Worm (Caenorhabditis elegans): Measurements from ENCODE around the gene M153.3.

M153.3 gene

ce11 chrX:12167632-12168377 is 25.1 kb downstream of the M153.3 start:
- peak; percentile 34 for TF ChIP-seq hlh-30 (tag; optimal IDR thresholded peaks at IDR 0.05; ENCODE audit: insufficient read depth)
- TF ChIP-seq ceh-18 (tag; optimal IDR thresholded peaks at IDR 0.05) = no peak

- TF ChIP-seq K09A11.1 (tag; optimal IDR thresholded peaks at IDR 0.05; ENCODE audit: insufficient read depth) (no peak), ama-1 (optimal IDR thresholded peaks at IDR 0.05) (peak; percentile 55)
These were observed 26.1 kb downstream of the M153.3 start for ce11 chrX:12168765-12169164.

ce11 chrX:12169390-12169789 is 26.7 kb downstream of the M153.3 start:
- TF ChIP-seq ama-1 (optimal IDR thresholded peaks at IDR 0.05) (peak; percentile 61), ceh-19 (GFP tag; optimal IDR thresholded peaks at IDR 0.05) (peak; percentile 4), ceh-24 (tag; optimal IDR thresholded peaks at IDR 0.05) (no peak)

ce11 chrX:12171631-12172348 is 29.1 kb downstream of the M153.3 start, which contains the start of gene F57G12.1:
F57G12.1 (minus strand) TSS chrX:12171681.
- peak; percentile 13 for TF ChIP-seq hlh-8 (tag; optimal IDR thresholded peaks at IDR 0.05)
- no peak for TF ChIP-seq ceh-22 (tag; optimal IDR thresholded peaks at IDR 0.05)
- TF ChIP-seq ref-2 (tag; optimal IDR thresholded peaks at IDR 0.05) = peak; percentile 69
- no peak for TF ChIP-seq T23F11.4 (GFP tag; optimal IDR thresholded peaks at IDR 0.05)
- TF ChIP-seq dve-1 (tag; optimal IDR thresholded peaks at IDR 0.05) = no peak
- TF ChIP-seq sox-2 (GFP tag; IDR thresholded peaks at IDR 0.05) = no peak
- peak; percentile 74 for TF ChIP-seq eyg-1 (tag; optimal IDR thresholded peaks at IDR 0.05)
- no peak for TF ChIP-seq pha-4 (tag; optimal IDR thresholded peaks at IDR 0.05)
- no peak for TF ChIP-seq K02D7.2 (tag; optimal IDR thresholded peaks at IDR 0.05)
- TF ChIP-seq lim-6 (tag; optimal IDR thresholded peaks at IDR 0.05) = no peak
- no peak for TF ChIP-seq C38D4.7 (GFP tag; optimal IDR thresholded peaks at IDR 0.05)
- TF ChIP-seq sdc-2 (tag; optimal IDR thresholded peaks at IDR 0.05) = peak; percentile 64
- no peak for TF ChIP-seq tbx-7 (tag; optimal IDR thresholded peaks at IDR 0.05)
- no peak for TF ChIP-seq pag-3 (tag; optimal IDR thresholded peaks at IDR 0.05; ENCODE audit: borderline replicate concordance)
- no peak for TF ChIP-seq fkh-10 (GFP tag; optimal IDR thresholded peaks at IDR 0.05)
- peak; percentile 79 for TF ChIP-seq hlh-30 (tag; optimal IDR thresholded peaks at IDR 0.05; ENCODE audit: insufficient read depth)
- no peak for TF ChIP-seq ceh-48 (tag; optimal IDR thresholded peaks at IDR 0.05)
- no peak for TF ChIP-seq ets-4 (tag; optimal IDR thresholded peaks at IDR 0.05)
- TF ChIP-seq Y22D7AL.16 (tag; optimal IDR thresholded peaks at IDR 0.05) = no peak
- no peak for TF ChIP-seq dmd-4 (tag; optimal IDR thresholded peaks at IDR 0.05; ENCODE audit: borderline replicate concordance)
- no peak for TF ChIP-seq hlh-13 (GFP tag; optimal IDR thresholded peaks at IDR 0.05)
- peak; percentile 8 for TF ChIP-seq fkh-6 (tag; optimal IDR thresholded peaks at IDR 0.05)
- TF ChIP-seq syd-9 (tag; optimal IDR thresholded peaks at IDR 0.05) = peak; percentile 4
- no peak for TF ChIP-seq madf-2 (tag; optimal IDR thresholded peaks at IDR 0.05)
- peak; percentile 5 for TF ChIP-seq ceh-30 (tag; optimal IDR thresholded peaks at IDR 0.05)
- TF ChIP-seq K09A11.1 (tag; optimal IDR thresholded peaks at IDR 0.05; ENCODE audit: insufficient read depth) = peak; percentile 1
- TF ChIP-seq nfya-1 (tag; optimal IDR thresholded peaks at IDR 0.05) = peak; percentile 84
- peak; percentile 66 for TF ChIP-seq ceh-18 (tag; optimal IDR thresholded peaks at IDR 0.05)
- peak; percentile 49 for TF ChIP-seq C08G9.2 (tag; optimal IDR thresholded peaks at IDR 0.05)
- no peak for TF ChIP-seq ceh-24 (tag; optimal IDR thresholded peaks at IDR 0.05)
- TF ChIP-seq unc-55 (GFP tag; optimal IDR thresholded peaks at IDR 0.05) = peak; percentile 65
- no peak for TF ChIP-seq pat-9 (tag; optimal IDR thresholded peaks at IDR 0.05)
- TF ChIP-seq che-1 (tag; optimal IDR thresholded peaks at IDR 0.05) = peak; percentile 57
- TF ChIP-seq elt-4 (tag; optimal IDR thresholded peaks at IDR 0.05) = no peak
- TF ChIP-seq ceh-9 (tag; optimal IDR thresholded peaks at IDR 0.05) = no peak
- TF ChIP-seq sox-4 (tag; optimal IDR thresholded peaks at IDR 0.05) = no peak
- no peak for TF ChIP-seq lin-11 (tag; optimal IDR thresholded peaks at IDR 0.05)
- TF ChIP-seq pax-1 (tag; optimal IDR thresholded peaks at IDR 0.05) = no peak
- TF ChIP-seq rnt-1 (tag; optimal IDR thresholded peaks at IDR 0.05) = peak; percentile 27
- peak; percentile 65 for TF ChIP-seq unc-42 (tag; optimal IDR thresholded peaks at IDR 0.05)
- TF ChIP-seq ceh-2 (tag; optimal IDR thresholded peaks at IDR 0.05) = peak; percentile 53

Measured in whole organism, late embryonic.